Worm (Caenorhabditis elegans) whole organism, young adult: ENCODE results near the gene srlf-14.

Experiments
- F23B12.7 ChIP-seq: sonication (generic microtip); optimal IDR thresholded peaks from 2 replicates; lab custom pipeline; 2017; ENCODE audit warnings: missing genetic modification characterization, mild to moderate bottlenecking, missing compliant biosample characterization, antibody characterized with exemption, moderate library complexity; ENCODE audit not compliant: insufficient read depth
- F33H1.4 ChIP-seq: fragments of 200-800 bp; sonication (Bioruptor generic); IDR thresholded peaks from 2 replicates; pipeline ENCODE4 v1.3.6; 2022; ENCODE audit warnings: missing genetic modification reagents, missing genetic modification characterization, missing compliant biosample characterization
- F39B2.1 ChIP-seq: fragments of 200-800 bp; sonication (Bioruptor generic); IDR thresholded peaks from 2 replicates; pipeline ENCODE4 v1.3.6; 2022; ENCODE audit warnings: missing genetic modification reagents, missing genetic modification characterization, missing compliant biosample characterization
- F52B5.7 ChIP-seq: sonication (generic microtip); optimal IDR thresholded peaks from 2 replicates; lab custom pipeline; 2016; ENCODE audit warnings: mild to moderate bottlenecking, missing genetic modification characterization, missing compliant biosample characterization
- F57A8.1 ChIP-seq: fragments of 200-800 bp; sonication (Bioruptor generic); optimal IDR thresholded peaks from 2 replicates; lab custom pipeline; 2018; ENCODE audit warnings: mild to moderate bottlenecking, missing genetic modification characterization, moderate library complexity, missing compliant biosample characterization
- K11D2.4 ChIP-seq: fragments of 200-800 bp; sonication (Bioruptor generic); IDR thresholded peaks from 2 replicates; pipeline ENCODE4 v1.3.6; 2022; ENCODE audit warnings: missing genetic modification reagents, missing genetic modification characterization, missing compliant biosample characterization
- K12H6.12 ChIP-seq: fragments of 200-800 bp; sonication (Bioruptor generic); optimal IDR thresholded peaks from 2 replicates; lab custom pipeline; 2018; ENCODE audit warnings: mild to moderate bottlenecking, missing genetic modification characterization, missing compliant biosample characterization
- Y67H2A.10 ChIP-seq: fragments of 200-800 bp; sonication (Bioruptor generic); conservative IDR thresholded peaks from 2 replicates; pipeline ENCODE4 v1.3.6; 2022; ENCODE audit warnings: missing genetic modification reagents, missing genetic modification characterization, missing compliant biosample characterization
- aptf-3 ChIP-seq: fragments of 200-800 bp; sonication (Bioruptor generic); IDR thresholded peaks from 2 replicates; pipeline ENCODE4 v1.3.6; 2022; ENCODE audit warnings: missing genetic modification characterization, missing compliant biosample characterization
- attf-3 ChIP-seq: fragments of 200-800 bp; sonication (Bioruptor generic); conservative IDR thresholded peaks from 2 replicates; pipeline ENCODE4 v1.3.6; 2022; ENCODE audit warnings: missing genetic modification reagents, missing genetic modification characterization, missing compliant biosample characterization
- attf-5 ChIP-seq: fragments of 200-800 bp; sonication (Bioruptor generic); optimal IDR thresholded peaks from 2 replicates; lab custom pipeline; 2018; ENCODE audit warnings: mild to moderate bottlenecking, missing genetic modification characterization, missing compliant biosample characterization
- attf-6 ChIP-seq: fragments of 200-800 bp; sonication (Bioruptor generic); IDR thresholded peaks from 2 replicates; pipeline ENCODE4 v1.3.6; 2022; ENCODE audit warnings: missing genetic modification reagents, missing genetic modification characterization, missing compliant biosample characterization
- ceh-27 ChIP-seq: fragments of 200-800 bp; sonication (Bioruptor generic); optimal IDR thresholded peaks from 2 replicates; lab custom pipeline; 2018; ENCODE audit warnings: mild to moderate bottlenecking, missing genetic modification characterization, moderate library complexity, missing compliant biosample characterization
- die-1 ChIP-seq: sonication (generic microtip); optimal IDR thresholded peaks from 2 replicates; lab custom pipeline; 2016; ENCODE audit warnings: missing genotype, mild to moderate bottlenecking, missing genetic modification characterization, missing compliant biosample characterization
- efl-1 ChIP-seq: fragments of 150-350 bp; optimal IDR thresholded peaks from 2 replicates; lab custom pipeline; 2014; ENCODE audit warnings: missing biosample characterization, missing genetic modification reagents, missing genetic modification characterization
- egrh-3 ChIP-seq: fragments of 200-800 bp; sonication (Bioruptor generic); IDR thresholded peaks from 2 replicates; pipeline ENCODE4 v1.3.6; 2022; ENCODE audit warnings: missing genetic modification reagents, missing genetic modification characterization, missing compliant biosample characterization
- ekl-4 ChIP-seq: fragments of 200-800 bp; sonication (Bioruptor generic); IDR thresholded peaks from 2 replicates; pipeline ENCODE4 v1.3.6; 2022; ENCODE audit warnings: missing genetic modification reagents, missing genetic modification characterization, missing compliant biosample characterization
- ets-4 ChIP-seq: fragments of 200-800 bp; sonication (Bioruptor generic); optimal IDR thresholded peaks from 2 replicates; lab custom pipeline; 2018; ENCODE audit warnings: mild to moderate bottlenecking, missing genetic modification characterization, missing compliant biosample characterization
- him-1 ChIP-seq: sonication (generic microtip); optimal IDR thresholded peaks from 2 replicates; lab custom pipeline; 2016; ENCODE audit warnings: missing genotype, missing genetic modification reagents, missing genetic modification characterization, missing compliant biosample characterization
- lag-1 ChIP-seq: fragments of 200-800 bp; sonication (Bioruptor generic); IDR thresholded peaks from 2 replicates; pipeline ENCODE4 v1.3.6; 2022; ENCODE audit warnings: missing genetic modification reagents, missing genetic modification characterization, missing compliant biosample characterization
- lin-35 ChIP-seq, 3 experiments: fragments of 150-350 bp in 2 of 3; sonication (generic microtip) in 1 of 3; optimal IDR thresholded peaks; 2 replicates each; lab custom pipeline; 2014 to 2018; ENCODE audit warnings: missing biosample characterization in 3 of 3, missing genetic modification characterization in 3 of 3, missing genetic modification reagents in 3 of 3
- lin-40 ChIP-seq: sonication (generic microtip); optimal IDR thresholded peaks from 2 replicates; lab custom pipeline; 2016; ENCODE audit warnings: missing genetic modification characterization, mild to moderate bottlenecking, missing compliant biosample characterization, missing genotype, missing genetic modification reagents
- lin-54 ChIP-seq: fragments of 200-800 bp; sonication (Bioruptor generic); optimal IDR thresholded peaks from 2 replicates; lab custom pipeline; 2018; ENCODE audit warnings: mild to moderate bottlenecking, missing genetic modification characterization, missing compliant biosample characterization
- lir-1 ChIP-seq: fragments of 200-800 bp; sonication (Bioruptor generic); conservative IDR thresholded peaks from 2 replicates; pipeline ENCODE4 v1.3.6; 2022; ENCODE audit warnings: missing genetic modification reagents, missing genetic modification characterization, missing compliant biosample characterization
- lsl-1 ChIP-seq: fragments of 200-800 bp; sonication (Bioruptor generic); optimal IDR thresholded peaks from 2 replicates; lab custom pipeline; 2018; ENCODE audit warnings: mild to moderate bottlenecking, missing genetic modification characterization, moderate library complexity, missing compliant biosample characterization
- lsy-27 ChIP-seq: sonication (generic microtip); optimal IDR thresholded peaks from 2 replicates; lab custom pipeline; 2017; ENCODE audit warnings: missing genetic modification characterization, mild to moderate bottlenecking, missing compliant biosample characterization, antibody characterized with exemption, missing genotype, borderline replicate concordance; ENCODE audit not compliant: insufficient read depth
- madf-3 ChIP-seq: fragments of 200-800 bp; sonication (Bioruptor generic); IDR thresholded peaks from 2 replicates; pipeline ENCODE4 v1.3.6; 2022; ENCODE audit warnings: missing genetic modification reagents, missing genetic modification characterization, missing compliant biosample characterization
- madf-6 ChIP-seq: fragments of 200-800 bp; sonication (Bioruptor generic); IDR thresholded peaks from 2 replicates; pipeline ENCODE4 v1.3.6; 2022; ENCODE audit warnings: missing genetic modification reagents, missing genetic modification characterization, missing compliant biosample characterization
- nfya-1 ChIP-seq: sonication (generic microtip); optimal IDR thresholded peaks from 2 replicates; lab custom pipeline; 2017; ENCODE audit warnings: antibody characterized with exemption, missing compliant biosample characterization, missing genetic modification characterization, borderline replicate concordance; ENCODE audit not compliant: insufficient read depth
- nfyb-1 ChIP-seq: fragments of 200-800 bp; sonication (Bioruptor generic); IDR thresholded peaks from 2 replicates; pipeline ENCODE4 v1.3.6; 2022; ENCODE audit warnings: missing genetic modification reagents, missing genetic modification characterization, missing compliant biosample characterization
- nhr-27 ChIP-seq: fragments of 200-800 bp; sonication (Bioruptor generic); optimal IDR thresholded peaks from 2 replicates; lab custom pipeline; 2018; ENCODE audit warnings: mild to moderate bottlenecking, missing genetic modification characterization, moderate library complexity, missing compliant biosample characterization
- nhr-90 ChIP-seq: sonication (generic microtip); optimal IDR thresholded peaks from 2 replicates; lab custom pipeline; 2016; ENCODE audit warnings: missing genotype, mild to moderate bottlenecking, missing genetic modification characterization, missing compliant biosample characterization
- pbrm-1 ChIP-seq: fragments of 200-800 bp; sonication (Bioruptor generic); IDR thresholded peaks from 2 replicates; pipeline ENCODE4 v1.3.6; 2022; ENCODE audit warnings: missing genetic modification reagents, missing genetic modification characterization, missing compliant biosample characterization
- snpc-1.1 ChIP-seq: sonication (generic microtip); optimal IDR thresholded peaks from 2 replicates; lab custom pipeline; 2017; ENCODE audit warnings: missing genetic modification characterization, mild to moderate bottlenecking, missing compliant biosample characterization, antibody characterized with exemption, moderate library complexity, missing genotype, missing genetic modification reagents; ENCODE audit not compliant: insufficient read depth
- snpc-1.3 ChIP-seq: sonication (generic microtip); optimal IDR thresholded peaks from 2 replicates; lab custom pipeline; 2017; ENCODE audit warnings: missing genetic modification characterization, mild to moderate bottlenecking, missing compliant biosample characterization, antibody characterized with exemption, moderate library complexity, missing genotype, missing genetic modification reagents; ENCODE audit not compliant: insufficient read depth
- snpc-3.4 ChIP-seq: sonication (generic microtip); optimal IDR thresholded peaks from 2 replicates; lab custom pipeline; 2017; ENCODE audit warnings: missing genetic modification characterization, mild to moderate bottlenecking, missing compliant biosample characterization, antibody characterized with exemption, moderate library complexity, missing genotype, missing genetic modification reagents
- somi-1 ChIP-seq: fragments of 200-800 bp; sonication (Bioruptor generic); optimal IDR thresholded peaks from 2 replicates; lab custom pipeline; 2018; ENCODE audit warnings: mild to moderate bottlenecking, missing genetic modification characterization, missing compliant biosample characterization
- tbp1 ChIP-seq: fragments of 200-800 bp; sonication (Bioruptor generic); optimal IDR thresholded peaks from 2 replicates; lab custom pipeline; 2018; ENCODE audit warnings: mild to moderate bottlenecking, missing genetic modification characterization, missing compliant biosample characterization
- tlf-1 ChIP-seq: fragments of 200-800 bp; sonication (Bioruptor generic); optimal IDR thresholded peaks from 2 replicates; lab custom pipeline; 2018; ENCODE audit warnings: mild to moderate bottlenecking, missing genetic modification characterization, missing compliant biosample characterization
- xnd-1 ChIP-seq: sonication (generic microtip); optimal IDR thresholded peaks from 2 replicates; lab custom pipeline; 2016; ENCODE audit warnings: missing genotype, missing genetic modification reagents, missing genetic modification characterization, missing compliant biosample characterization
- ztf-26 ChIP-seq: sonication (generic microtip); optimal IDR thresholded peaks from 2 replicates; lab custom pipeline; 2017; ENCODE audit warnings: missing genetic modification characterization, missing compliant biosample characterization
- ztf-28 ChIP-seq: fragments of 200-800 bp; sonication (Bioruptor generic); IDR thresholded peaks from 2 replicates; pipeline ENCODE4 v1.3.6; 2022; ENCODE audit warnings: missing genetic modification reagents, missing genetic modification characterization, missing compliant biosample characterization

The srlf-14 gene

ce11 chrIV:10933062-10933552 lies 39.0 kb upstream of the srlf-14 start, which contains the start of the genes dnc-1 and lsm-7 (continued):
- TF ChIP-seq ceh-27 (GFP tag; lab: Kevin White, UChicago): peak; percentile 3
- TF ChIP-seq lin-40 (tag; lab: Kevin White, UChicago): peak; percentile 26
- peak in 1 of 3 experiments; percentile 69 for TF ChIP-seq lin-35 (GFP tag; optimal IDR thresholded peaks at IDR 0.05; lab: Kevin White, UChicago)
- peak; percentile 52 for TF ChIP-seq K12H6.12 (tag; lab: Kevin White, UChicago)
- TF ChIP-seq ztf-26: peak; percentile 57
- TF ChIP-seq F23B12.7 (tag; lab: Kevin White, UChicago): peak; percentile 80
- TF ChIP-seq lin-54 (GFP tag; lab: Kevin White, UChicago): peak; percentile 77
- peak; percentile 23 for TF ChIP-seq snpc-1.3 (tag; lab: Kevin White, UChicago)
- TF ChIP-seq somi-1 (GFP tag; lab: Kevin White, UChicago): peak; percentile 52
- TF ChIP-seq die-1: no peak
- no peak for TF ChIP-seq aptf-3 (GFP tag; lab: Robert Waterston, UW)
- TF ChIP-seq tlf-1 (GFP tag; lab: Kevin White, UChicago): peak; percentile 20
- TF ChIP-seq Y67H2A.10 (GFP tag; lab: Robert Waterston, UW): 0 out of 2 replicates have a peak, but pooled peaks have one; percentile 34
- TF ChIP-seq attf-6 (GFP tag; lab: Robert Waterston, UW): no peak
- TF ChIP-seq lag-1 (GFP tag; lab: Robert Waterston, UW): no peak
- TF ChIP-seq ets-4 (GFP tag; lab: Kevin White, UChicago): no peak
- no peak for TF ChIP-seq efl-1

- TF ChIP-seq lsy-27 (tag; lab: Kevin White, UChicago) (no peak), nfya-1 (tag; lab: Kevin White, UChicago) (no peak), nhr-27 (no peak), ets-4 (GFP tag; lab: Kevin White, UChicago) (no peak), lin-40 (tag; lab: Kevin White, UChicago) (no peak), snpc-1.1 (tag; lab: Kevin White, UChicago) (no peak), attf-5 (no peak), attf-3 (GFP tag; lab: Robert Waterston, UW) (no peak), F39B2.1 (no peak), F52B5.7 (tag; lab: Kevin White, UChicago) (no peak), tlf-1 (GFP tag; lab: Kevin White, UChicago) (no peak), K11D2.4 (GFP tag; lab: Robert Waterston, UW) (no peak), F57A8.1 (GFP tag; lab: Kevin White, UChicago) (no peak), ztf-28 (no peak)
Measured at ce11 chrIV:10919770-10920169, 25.6 kb upstream of the srlf-14 start, which contains the start of gene rbr-2. TSS of gene rbr-2 (plus strand) at chrIV:10920070.

ce11 chrIV:10918877-10919560 lies 24.9 kb upstream of the srlf-14 start:
- no peak for TF ChIP-seq madf-3 (GFP tag; lab: Robert Waterston, UW)
- peak in 1 of 3 experiments; percentile 28 for TF ChIP-seq lin-35 (GFP tag; optimal IDR thresholded peaks at IDR 0.05; lab: Kevin White, UChicago)
- TF ChIP-seq xnd-1 (tag; lab: Kevin White, UChicago): peak; percentile 70
- 0 out of 2 replicates have a peak, but pooled peaks have one; percentile 32 for TF ChIP-seq pbrm-1 (GFP tag; lab: Robert Waterston, UW)
- TF ChIP-seq F33H1.4 (GFP tag; lab: Robert Waterston, UW): peak; percentile 92
- peak; percentile 89 for TF ChIP-seq attf-5
- peak; percentile 77 for TF ChIP-seq K12H6.12 (tag; lab: Kevin White, UChicago)
- peak; percentile 25 for TF ChIP-seq snpc-3.4 (tag; lab: Kevin White, UChicago)
- TF ChIP-seq ztf-26: peak; percentile 59
- peak; percentile 43 for TF ChIP-seq ekl-4 (GFP tag; lab: Robert Waterston, UW)
- peak; percentile 16 for TF ChIP-seq nhr-90 (tag; lab: Kevin White, UChicago)
- TF ChIP-seq madf-6 (GFP tag; lab: Robert Waterston, UW): peak; percentile 96
- no peak for TF ChIP-seq egrh-3 (GFP tag; lab: Robert Waterston, UW)
- TF ChIP-seq lir-1 (GFP tag; lab: Robert Waterston, UW): peak; percentile 74; the same call in 1 of the 2 replicates
- TF ChIP-seq him-1 (tag; lab: Kevin White, UChicago): peak; percentile 19
- TF ChIP-seq lsl-1 (GFP tag; lab: Kevin White, UChicago): peak; percentile 93
- peak; percentile 62; the same call in 1 of the 2 replicates for TF ChIP-seq nfyb-1 (GFP tag; lab: Robert Waterston, UW)
- peak; percentile 38 for TF ChIP-seq tbp1 (GFP tag; lab: Kevin White, UChicago)
